Worm (Caenorhabditis elegans): ENCODE measurements around the gene R11D1.10.

DNA sequence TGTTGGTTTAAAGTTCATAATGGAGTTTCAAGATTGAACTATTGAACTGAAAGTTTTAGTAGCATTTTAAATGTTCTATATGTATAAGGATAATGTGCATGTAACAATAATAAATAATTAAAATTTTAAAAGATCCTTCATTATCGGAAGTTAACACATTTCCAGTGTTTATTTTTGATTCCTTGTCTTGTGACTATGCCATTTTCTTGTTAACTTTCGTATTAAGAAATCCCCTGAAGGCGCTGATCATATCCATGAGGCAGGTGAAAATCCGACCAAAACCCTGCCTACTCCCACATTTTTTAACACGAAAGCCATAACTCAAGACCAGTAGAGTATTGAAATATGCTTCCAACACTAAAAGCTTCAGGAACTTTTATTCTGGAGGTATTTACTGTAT is 9.6 kb upstream of the R11D1.10 start, which contains the start of gene R11D1.7:
- no peak for TF ChIP-seq W03F9.2 (tag; optimal IDR thresholded peaks at IDR 0.05)
- no peak for TF ChIP-seq him-1 (tag; optimal IDR thresholded peaks at IDR 0.05)
- TF ChIP-seq dao-5 (tag; optimal IDR thresholded peaks at IDR 0.05): no peak
